Worm (Caenorhabditis elegans): Measurements from ENCODE around the gene oac-38.

Gene oac-38

ce11 chrIV:14153261-14153660 is at the start of gene oac-38:
oac-38 (minus strand) TSS chrIV:14153361.
- TF ChIP-seq elt-3 (tag; optimal IDR thresholded peaks at IDR 0.05) (no peak), ceh-82 (tag; optimal IDR thresholded peaks at IDR 0.05) (no peak), nfya-1 (tag; optimal IDR thresholded peaks at IDR 0.05; ENCODE audit: insufficient read depth) (no peak), egl-27 (tag; optimal IDR thresholded peaks at IDR 0.05) (no peak), tbx-2 (tag; optimal IDR thresholded peaks at IDR 0.05) (no peak), egl-5 (tag; optimal IDR thresholded peaks at IDR 0.05) (no peak), nhr-23 (tag; optimal IDR thresholded peaks at IDR 0.05) (no peak), unc-39 (tag; optimal IDR thresholded peaks at IDR 0.05) (no peak), R02D3.7 (tag; optimal IDR thresholded peaks at IDR 0.05) (no peak), fkh-2 (tag; optimal IDR thresholded peaks at IDR 0.05) (no peak), ceh-16 (tag; optimal IDR thresholded peaks at IDR 0.05) (no peak), ztf-11 (tag; optimal IDR thresholded peaks at IDR 0.05) (no peak), mml-1 (tag; optimal IDR thresholded peaks at IDR 0.05) (no peak), nhr-25 (tag; optimal IDR thresholded peaks at IDR 0.05) (no peak), zag-1 (tag; optimal IDR thresholded peaks at IDR 0.05) (no peak)

DNA sequence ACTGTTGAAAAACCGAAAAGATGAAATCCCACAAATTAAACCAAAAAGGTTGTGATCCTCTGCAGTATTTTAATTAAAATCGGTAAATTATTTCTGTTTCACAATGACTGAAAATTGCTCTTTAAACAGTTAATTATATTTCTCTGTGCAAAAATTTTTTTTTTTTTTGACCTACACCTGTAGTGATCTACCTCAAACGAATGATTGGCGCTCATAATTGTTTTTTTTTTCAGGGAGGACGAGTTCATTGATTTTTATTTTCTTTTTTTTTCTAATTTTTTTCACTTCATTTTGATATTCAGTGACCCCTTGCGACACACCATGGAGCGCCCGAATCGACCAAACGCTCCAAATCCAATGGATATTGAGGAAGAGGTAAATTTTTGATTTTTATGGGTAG is 43.0 kb upstream of the oac-38 start, which contains the start of gene F02H6.2:
Gene F02H6.2, plus strand, starts transcription at position 301 of the 400 bp plus-strand sequence.
- no peak for TF ChIP-seq pqm-1 (tag; optimal IDR thresholded peaks at IDR 0.05)
- no peak for TF ChIP-seq daf-12 (tag; optimal IDR thresholded peaks at IDR 0.05)
- no peak for TF ChIP-seq jun-1 (tag; optimal IDR thresholded peaks at IDR 0.05)
- no peak for TF ChIP-seq ceh-28 (tag; optimal IDR thresholded peaks at IDR 0.05)
- no peak for TF ChIP-seq pha-4 (tag; optimal IDR thresholded peaks at IDR 0.05)
- no peak for TF ChIP-seq nhr-11 (tag; optimal IDR thresholded peaks at IDR 0.05)
- TF ChIP-seq lin-39 (tag; optimal IDR thresholded peaks at IDR 0.05), result no peak
- TF ChIP-seq fkh-10 (GFP tag; optimal IDR thresholded peaks at IDR 0.05), result no peak
- TF ChIP-seq nhr-67 (tag; optimal IDR thresholded peaks at IDR 0.05), result no peak
- no peak for TF ChIP-seq elt-2 (tag; optimal IDR thresholded peaks at IDR 0.05)
- TF ChIP-seq sea-2 (GFP tag; optimal IDR thresholded peaks at IDR 0.05), result no peak
- no peak for TF ChIP-seq nfya-1 (tag; optimal IDR thresholded peaks at IDR 0.05; ENCODE audit: insufficient read depth)

ce11 chrIV:14194317-14194716 is 41.2 kb upstream of the oac-38 start:
- TF ChIP-seq jun-1 (tag; optimal IDR thresholded peaks at IDR 0.05), result no peak
- no peak for TF ChIP-seq nhr-23 (tag; optimal IDR thresholded peaks at IDR 0.05)

- TF ChIP-seq ZK546.5 (tag; optimal IDR thresholded peaks at IDR 0.05) (no peak), ama-1 (optimal IDR thresholded peaks at IDR 0.05) (no peak), ceh-9 (tag; optimal IDR thresholded peaks at IDR 0.05) (no peak)
Observed at ce11 chrIV:14193196-14193595, 40.0 kb upstream of the oac-38 start, which contains the start of gene K01G12.3. K01G12.3 (plus strand) TSS chrIV:14193496.

ce11 chrIV:14191919-14192318 is 38.8 kb upstream of the oac-38 start, which contains the start of gene K01G12.22:
K01G12.22 (plus strand) TSS chrIV:14192219.
- TF ChIP-seq lin-39 (tag; optimal IDR thresholded peaks at IDR 0.05), result no peak
- no peak for TF ChIP-seq aly-2 (tag; optimal IDR thresholded peaks at IDR 0.05)

ce11 chrIV:14186264-14186663 is 33.1 kb upstream of the oac-38 start:
- TF ChIP-seq unc-39 (tag; optimal IDR thresholded peaks at IDR 0.05) (no peak), mdl-1 (tag; optimal IDR thresholded peaks at IDR 0.05) (no peak), unc-62 (GFP tag; optimal IDR thresholded peaks at IDR 0.05) (no peak), nhr-12 (tag; optimal IDR thresholded peaks at IDR 0.05) (no peak), snpc-4 (tag; optimal IDR thresholded peaks at IDR 0.05) (no peak), mml-1 (tag; optimal IDR thresholded peaks at IDR 0.05) (no peak), egl-27 (tag; optimal IDR thresholded peaks at IDR 0.05) (no peak), jun-1 (tag; optimal IDR thresholded peaks at IDR 0.05) (no peak), zag-1 (tag; optimal IDR thresholded peaks at IDR 0.05) (no peak), nhr-23 (tag; optimal IDR thresholded peaks at IDR 0.05) (no peak), nhr-67 (tag; optimal IDR thresholded peaks at IDR 0.05) (no peak), nhr-11 (tag; optimal IDR thresholded peaks at IDR 0.05) (no peak), ceh-16 (tag; optimal IDR thresholded peaks at IDR 0.05) (no peak), nfya-1 (tag; optimal IDR thresholded peaks at IDR 0.05; ENCODE audit: insufficient read depth) (no peak), lin-39 (tag; optimal IDR thresholded peaks at IDR 0.05) (no peak)

Measured in whole organism, L3 larva.